Worm (Caenorhabditis elegans): ENCODE data around the gene T05C12.11.

DNA sequence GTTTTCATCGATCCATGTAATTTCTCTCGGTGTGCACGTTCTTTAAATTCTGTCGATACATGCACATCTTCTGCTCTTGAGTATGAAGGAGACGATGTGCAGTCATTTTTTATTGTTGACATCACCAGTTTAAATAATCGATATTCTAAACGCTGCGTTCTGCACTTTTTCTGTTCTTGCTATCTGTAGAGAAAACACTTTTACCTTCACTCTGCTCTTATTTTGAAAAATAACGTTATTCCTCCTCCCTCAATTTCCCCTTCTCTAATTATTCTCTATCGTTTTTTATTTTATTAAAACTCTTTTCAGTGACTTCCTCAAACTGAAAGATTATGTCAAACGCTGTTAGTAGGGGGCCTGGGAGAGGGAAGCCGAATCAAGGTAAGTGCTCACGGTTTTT lies 46.6 kb upstream of the T05C12.11 start, which contains the start of gene ifg-1:
- TF ChIP-seq him-1 (tag; optimal IDR thresholded peaks at IDR 0.05) (no peak), W03F9.2 (tag; optimal IDR thresholded peaks at IDR 0.05) (no peak), dao-5 (tag; optimal IDR thresholded peaks at IDR 0.05) (no peak)
